Worm (Caenorhabditis elegans): ENCODE data around the gene crh-1.

The crh-1 gene

ce11 chrIII:11657185-11657817, at the start of gene crh-1:
Gene crh-1, plus strand, starts transcription at chrIII:11657767.
- TF ChIP-seq C08G9.2 (tag; optimal IDR thresholded peaks at IDR 0.05) (no peak), unc-55 (GFP tag; optimal IDR thresholded peaks at IDR 0.05) (peak; percentile 47), nfya-1 (tag; optimal IDR thresholded peaks at IDR 0.05) (peak; percentile 47), hlh-13 (GFP tag; optimal IDR thresholded peaks at IDR 0.05) (no peak), hlh-30 (tag; optimal IDR thresholded peaks at IDR 0.05; ENCODE audit: insufficient read depth) (peak; percentile 84), fkh-6 (tag; optimal IDR thresholded peaks at IDR 0.05) (no peak), tbx-2 (tag; optimal IDR thresholded peaks at IDR 0.05) (peak; percentile 23)

- TF ChIP-seq ceh-30 (tag; optimal IDR thresholded peaks at IDR 0.05): no peak
- TF ChIP-seq Y22D7AL.16 (tag; optimal IDR thresholded peaks at IDR 0.05): no peak
- TF ChIP-seq hlh-8 (tag; optimal IDR thresholded peaks at IDR 0.05): no peak
- no peak for TF ChIP-seq ceh-34 (tag; optimal IDR thresholded peaks at IDR 0.05)
- TF ChIP-seq pros-1 (tag; optimal IDR thresholded peaks at IDR 0.05): no peak
- TF ChIP-seq eyg-1 (tag; optimal IDR thresholded peaks at IDR 0.05): no peak
- TF ChIP-seq odd-2 (tag; optimal IDR thresholded peaks at IDR 0.05): no peak
- no peak for TF ChIP-seq ceh-18 (tag; optimal IDR thresholded peaks at IDR 0.05)
- TF ChIP-seq dmd-4 (tag; optimal IDR thresholded peaks at IDR 0.05; ENCODE audit: borderline replicate concordance): no peak
- no peak for TF ChIP-seq unc-42 (tag; optimal IDR thresholded peaks at IDR 0.05)
- no peak for TF ChIP-seq F13H6.1 (tag; optimal IDR thresholded peaks at IDR 0.05)
- no peak for TF ChIP-seq unc-3 (GFP tag; conservative IDR thresholded peaks at IDR 0.05)
- TF ChIP-seq unc-3 (tag; optimal IDR thresholded peaks at IDR 0.05): no peak
- no peak for TF ChIP-seq pha-2 (tag; optimal IDR thresholded peaks at IDR 0.05)
- TF ChIP-seq nhr-232 (tag; optimal IDR thresholded peaks at IDR 0.05): no peak
- no peak for TF ChIP-seq K09A11.1 (tag; optimal IDR thresholded peaks at IDR 0.05; ENCODE audit: insufficient read depth)
These were observed 49.7 kb upstream of the crh-1 start, which contains the start of gene Y66D12A.1 for ce11 chrIII:11607870-11608269. Gene Y66D12A.1, plus strand, starts transcription at chrIII:11608170.

ce11 chrIII:11609568-11609967, 48.0 kb upstream of the crh-1 start, which contains the start of gene Y66D12A.30:
Gene Y66D12A.30, plus strand, starts transcription at chrIII:11609868.
- TF ChIP-seq pha-4 (tag; optimal IDR thresholded peaks at IDR 0.05) (no peak), tbx-2 (tag; optimal IDR thresholded peaks at IDR 0.05) (no peak), dve-1 (tag; optimal IDR thresholded peaks at IDR 0.05) (no peak), unc-42 (tag; optimal IDR thresholded peaks at IDR 0.05) (no peak), ceh-18 (tag; optimal IDR thresholded peaks at IDR 0.05) (no peak), che-1 (tag; optimal IDR thresholded peaks at IDR 0.05) (no peak), dmd-4 (tag; optimal IDR thresholded peaks at IDR 0.05; ENCODE audit: borderline replicate concordance) (no peak), lin-11 (tag; optimal IDR thresholded peaks at IDR 0.05) (no peak), F13H6.1 (tag; optimal IDR thresholded peaks at IDR 0.05) (no peak), pag-3 (tag; optimal IDR thresholded peaks at IDR 0.05; ENCODE audit: borderline replicate concordance) (no peak), K09A11.1 (tag; optimal IDR thresholded peaks at IDR 0.05; ENCODE audit: insufficient read depth) (no peak), pha-2 (tag; optimal IDR thresholded peaks at IDR 0.05) (no peak), npax-4 (tag; optimal IDR thresholded peaks at IDR 0.05) (no peak), nhr-11 (tag; optimal IDR thresholded peaks at IDR 0.05) (no peak), K02D7.2 (tag; optimal IDR thresholded peaks at IDR 0.05) (no peak), unc-3 (GFP tag; conservative IDR thresholded peaks at IDR 0.05) (no peak), unc-3 (tag; optimal IDR thresholded peaks at IDR 0.05) (no peak), mec-3 (tag; optimal IDR thresholded peaks at IDR 0.05; ENCODE audit: borderline replicate concordance) (no peak)

- peak; percentile 73 for TF ChIP-seq elt-4 (tag; optimal IDR thresholded peaks at IDR 0.05)
- TF ChIP-seq gmeb-2 (tag; optimal IDR thresholded peaks at IDR 0.05): no peak
These were observed 45.8 kb upstream of the crh-1 start for ce11 chrIII:11611618-11612247.

Measured in whole organism, late embryonic.